Worm (Caenorhabditis elegans): ENCODE measurements around the gene abu-2.

- TF ChIP-seq nhr-25 (tag; optimal IDR thresholded peaks at IDR 0.05) (peak; percentile 53), R02D3.7 (tag; optimal IDR thresholded peaks at IDR 0.05) (no peak), nhr-43 (tag; optimal IDR thresholded peaks at IDR 0.05; ENCODE audit: poor library complexity, severe bottlenecking) (peak; percentile 76), ama-1 (optimal IDR thresholded peaks at IDR 0.05) (no peak), elt-2 (tag; optimal IDR thresholded peaks at IDR 0.05) (peak; percentile 32), nhr-237 (tag; optimal IDR thresholded peaks at IDR 0.05) (no peak), elt-1 (tag; optimal IDR thresholded peaks at IDR 0.05) (no peak), egl-27 (tag; optimal IDR thresholded peaks at IDR 0.05) (no peak), pha-4 (tag; optimal IDR thresholded peaks at IDR 0.05) (peak; percentile 53), ceh-28 (tag; optimal IDR thresholded peaks at IDR 0.05) (peak; percentile 29), pqm-1 (tag; optimal IDR thresholded peaks at IDR 0.05) (no peak), nhr-11 (tag; optimal IDR thresholded peaks at IDR 0.05) (no peak)
Measured at ce11 chrX:1379391-1379790, 31.1 kb downstream of the abu-2 start.
